Fruit fly (Drosophila melanogaster): Measurements from ENCODE around the gene FMRFaR.

DNA sequence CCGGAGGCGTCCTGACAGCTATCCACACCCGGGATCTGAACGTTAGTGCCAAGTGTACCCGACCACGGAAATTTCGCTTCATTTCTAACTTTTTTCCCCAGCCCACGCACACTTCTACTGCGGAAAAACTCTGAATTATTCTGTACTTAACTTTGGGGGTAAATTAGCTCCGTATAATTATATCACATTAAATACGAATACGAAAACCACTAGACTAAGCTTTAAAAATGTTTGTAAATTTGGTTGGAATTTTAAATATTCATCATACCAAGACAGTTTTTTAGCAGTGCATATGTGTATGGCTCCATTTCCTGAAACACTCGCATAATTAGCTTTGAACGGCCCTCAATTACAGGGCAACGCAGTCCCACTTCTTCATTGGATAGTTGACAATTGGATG is 12.0 kb downstream of the FMRFaR start:
- TF ChIP-seq psq (optimal IDR thresholded peaks at IDR 0.05): no peak
- TF ChIP-seq EcR (GFP tag; optimal IDR thresholded peaks at IDR 0.05): no peak
